Worm (Caenorhabditis elegans) whole organism, L4/young adult: Measurements from ENCODE around the gene ptp-5.1.
"Not testable (repeated sequence)": the region's sequence is repeated elsewhere in the genome, so short reads cannot be mapped to it uniquely, and the experiment has no call there.

Experiments used
- W03F9.2 ChIP-seq: fragments of 150-350 bp; optimal IDR thresholded peaks from 2 replicates; lab custom pipeline; 2014; ENCODE audit warnings: missing biosample characterization, missing genetic modification characterization
- dao-5 ChIP-seq: sonication (generic microtip); optimal IDR thresholded peaks from 2 replicates; lab custom pipeline; 2016; ENCODE audit warnings: missing genotype, missing genetic modification characterization, moderate library complexity, missing compliant biosample characterization
- him-1 ChIP-seq: sonication (generic microtip); optimal IDR thresholded peaks from 2 replicates; lab custom pipeline; 2016; ENCODE audit warnings: missing genotype, missing genetic modification reagents, missing genetic modification characterization, missing compliant biosample characterization

ptp-5.1 gene

ce11 chrIV:5166030-5166429 is at the start of gene ptp-5.1:
Gene ptp-5.1 (plus strand): TSS chrIV:5166330.
- TF ChIP-seq him-1 (tag; lab: Kevin White, UChicago) (no peak), dao-5 (tag; lab: Kevin White, UChicago) (no peak), W03F9.2 (tag; lab: Kevin White, UChicago) (no peak)

ce11 chrIV:5121995-5122394 is 44.1 kb upstream of the ptp-5.1 start, which contains the start of gene tkr-3:
Gene tkr-3 (minus strand): TSS chrIV:5122095.
- TF ChIP-seq him-1 (tag; lab: Kevin White, UChicago) (no peak), W03F9.2 (tag; lab: Kevin White, UChicago) (no peak), dao-5 (tag; lab: Kevin White, UChicago) (no peak)

ce11 chrIV:5131781-5132180 is 34.3 kb upstream of the ptp-5.1 start:
- TF ChIP-seq W03F9.2 (tag; lab: Kevin White, UChicago) (no peak), him-1 (tag; lab: Kevin White, UChicago) (no peak), dao-5 (tag; lab: Kevin White, UChicago) (no peak)

- TF ChIP-seq him-1 (tag; lab: Kevin White, UChicago) (no peak), W03F9.2 (tag; lab: Kevin White, UChicago) (no peak), dao-5 (tag; lab: Kevin White, UChicago) (no peak)
These were observed 32.2 kb upstream of the ptp-5.1 start for ce11 chrIV:5133791-5134370.

ce11 chrIV:5134798-5135197 is 31.3 kb upstream of the ptp-5.1 start:
- no peak for TF ChIP-seq W03F9.2 (tag; lab: Kevin White, UChicago)
- no peak for TF ChIP-seq dao-5 (tag; lab: Kevin White, UChicago)
- TF ChIP-seq him-1 (tag; lab: Kevin White, UChicago): no peak

ce11 chrIV:5136523-5136922 is 29.6 kb upstream of the ptp-5.1 start:
- TF ChIP-seq dao-5 (tag; lab: Kevin White, UChicago) (no peak), W03F9.2 (tag; lab: Kevin White, UChicago) (no peak), him-1 (tag; lab: Kevin White, UChicago) (no peak)

- TF ChIP-seq W03F9.2 (tag; lab: Kevin White, UChicago): no peak
- no peak for TF ChIP-seq dao-5 (tag; lab: Kevin White, UChicago)
- TF ChIP-seq him-1 (tag; lab: Kevin White, UChicago): peak; percentile 11
These were observed 28.3 kb upstream of the ptp-5.1 start for ce11 chrIV:5137809-5138208.

- TF ChIP-seq dao-5 (tag; lab: Kevin White, UChicago) (no peak), him-1 (tag; lab: Kevin White, UChicago) (no peak), W03F9.2 (tag; lab: Kevin White, UChicago) (no peak)
These were observed 26.9 kb upstream of the ptp-5.1 start for ce11 chrIV:5139189-5139588.

ce11 chrIV:5139972-5140371 is 26.2 kb upstream of the ptp-5.1 start:
- no peak for TF ChIP-seq W03F9.2 (tag; lab: Kevin White, UChicago)
- no peak for TF ChIP-seq dao-5 (tag; lab: Kevin White, UChicago)
- no peak for TF ChIP-seq him-1 (tag; lab: Kevin White, UChicago)

- TF ChIP-seq W03F9.2 (tag; lab: Kevin White, UChicago) (no peak), him-1 (tag; lab: Kevin White, UChicago) (no peak), dao-5 (tag; lab: Kevin White, UChicago) (no peak)
These were observed 16.3 kb upstream of the ptp-5.1 start, which contains the start of gene C24D10.5 for ce11 chrIV:5149793-5150192. Gene C24D10.5 (plus strand): TSS chrIV:5150093.

ce11 chrIV:5152391-5152790 is 13.7 kb upstream of the ptp-5.1 start, which contains the start of gene soc-2:
Gene soc-2 (minus strand): TSS chrIV:5152491.
- TF ChIP-seq him-1 (tag; lab: Kevin White, UChicago): no peak
- TF ChIP-seq W03F9.2 (tag; lab: Kevin White, UChicago): no peak
- no peak for TF ChIP-seq dao-5 (tag; lab: Kevin White, UChicago)

- TF ChIP-seq W03F9.2 (tag; lab: Kevin White, UChicago): no peak
- TF ChIP-seq dao-5 (tag; lab: Kevin White, UChicago): no peak
- TF ChIP-seq him-1 (tag; lab: Kevin White, UChicago): no peak
These were observed 8.9 kb upstream of the ptp-5.1 start, which contains the start of gene C24D10.49 for ce11 chrIV:5157226-5157625. Gene C24D10.49 (minus strand): TSS chrIV:5157326.

ce11 chrIV:5160171-5160570 is 6.0 kb upstream of the ptp-5.1 start, which contains the start of the genes C24D10.6 and C24D10.4:
Gene C24D10.6 (minus strand): TSS chrIV:5160248.
Gene C24D10.4 (plus strand): TSS chrIV:5160522.
- TF ChIP-seq W03F9.2 (tag; lab: Kevin White, UChicago) (peak; percentile 19), him-1 (tag; lab: Kevin White, UChicago) (no peak)

ce11 chrIV:5162941-5163340 is 3.2 kb upstream of the ptp-5.1 start, which contains the start of the genes nspd-3 and C24D10.2:
Gene nspd-3 (minus strand): TSS chrIV:5163041.
Gene C24D10.2 (plus strand): TSS chrIV:5163339.
- not testable (repeated sequence) for TF ChIP-seq W03F9.2, him-1, dao-5 (tag; lab: Kevin White, UChicago)
